Worm (Caenorhabditis elegans): ENCODE data around the gene C05E11.7.

C05E11.7 gene

ce11 chrX:4553491-4553890, 32.0 kb downstream of the C05E11.7 start:
- TF ChIP-seq nhr-11 (tag; optimal IDR thresholded peaks at IDR 0.05), result no peak
- peak in 1 of 2 experiments; percentile 11 for TF ChIP-seq mdl-1 (tag; optimal IDR thresholded peaks at IDR 0.05)
- TF ChIP-seq ama-1 (optimal IDR thresholded peaks at IDR 0.05), result no peak
- peak; percentile 72 for TF ChIP-seq lin-14 (GFP tag; optimal IDR thresholded peaks at IDR 0.05)
- TF ChIP-seq snu-23 (GFP tag; optimal IDR thresholded peaks at IDR 0.05), result peak; percentile 17
- no peak for TF ChIP-seq unc-86 (tag; optimal IDR thresholded peaks at IDR 0.05)
- peak in 1 of 2 experiments; percentile 40 for TF ChIP-seq lin-35 (GFP tag; optimal IDR thresholded peaks at IDR 0.05)
- peak; percentile 27 for TF ChIP-seq nhr-71 (tag; optimal IDR thresholded peaks at IDR 0.05)
- TF ChIP-seq nhr-85 (tag), result peak; percentile 88
- TF ChIP-seq ceh-90 (tag; optimal IDR thresholded peaks at IDR 0.05), result no peak
- no peak for TF ChIP-seq lin-39 (tag; optimal IDR thresholded peaks at IDR 0.05)
- peak; percentile 87 for TF ChIP-seq grh-1 (GFP tag; IDR thresholded peaks at IDR 0.05)
- peak; percentile 32 for TF ChIP-seq blmp-1 (tag; optimal IDR thresholded peaks at IDR 0.05)
- TF ChIP-seq lsy-2 (tag; optimal IDR thresholded peaks at IDR 0.05), result peak in 1 of 2 experiments; percentile 13
- no peak for TF ChIP-seq ets-5 (GFP tag; IDR thresholded peaks at IDR 0.05)
- TF ChIP-seq efl-1 (optimal IDR thresholded peaks at IDR 0.05), result no peak
- peak in 1 of 2 experiments; percentile 32 for TF ChIP-seq efl-1 (GFP tag; optimal IDR thresholded peaks at IDR 0.05 in 1 of 2)

ce11 chrX:4553033-4553432, 32.4 kb downstream of the C05E11.7 start:
- no peak for TF ChIP-seq C34B4.2 (tag; optimal IDR thresholded peaks at IDR 0.05)
- TF ChIP-seq efl-1 (optimal IDR thresholded peaks at IDR 0.05), result no peak
- no peak for TF ChIP-seq efl-1 (GFP tag; optimal IDR thresholded peaks at IDR 0.05 in 1 of 2)
- TF ChIP-seq fos-1 (tag; optimal IDR thresholded peaks at IDR 0.05), result no peak
- TF ChIP-seq swsn-7 (tag; optimal IDR thresholded peaks at IDR 0.05), result no peak
- TF ChIP-seq dsc-1 (tag; optimal IDR thresholded peaks at IDR 0.05), result no peak
- TF ChIP-seq hlh-4 (tag; optimal IDR thresholded peaks at IDR 0.05), result no peak
- no peak for TF ChIP-seq lin-14 (GFP tag; optimal IDR thresholded peaks at IDR 0.05)
- no peak for TF ChIP-seq ama-1 (optimal IDR thresholded peaks at IDR 0.05)
- no peak for TF ChIP-seq unc-86 (tag; optimal IDR thresholded peaks at IDR 0.05)
- no peak for TF ChIP-seq zag-1 (tag; optimal IDR thresholded peaks at IDR 0.05)
- no peak for TF ChIP-seq nhr-90 (tag; optimal IDR thresholded peaks at IDR 0.05; ENCODE audit: poor library complexity)

ce11 chrX:4550987-4551386, 34.5 kb downstream of the C05E11.7 start:
- TF ChIP-seq zip-4 (GFP tag; optimal IDR thresholded peaks at IDR 0.05), result no peak
- no peak for TF ChIP-seq hlh-4 (tag; optimal IDR thresholded peaks at IDR 0.05)
- peak in 1 of 2 experiments; percentile 30 for TF ChIP-seq lsy-2 (tag; optimal IDR thresholded peaks at IDR 0.05)
- TF ChIP-seq efl-1 (optimal IDR thresholded peaks at IDR 0.05), result no peak
- TF ChIP-seq efl-1 (GFP tag; optimal IDR thresholded peaks at IDR 0.05 in 1 of 2), result no peak
- no peak for TF ChIP-seq irx-1 (tag; optimal IDR thresholded peaks at IDR 0.05)
- no peak for TF ChIP-seq lin-39 (tag; optimal IDR thresholded peaks at IDR 0.05)
- peak; percentile 77 for TF ChIP-seq lin-14 (GFP tag; optimal IDR thresholded peaks at IDR 0.05)
- no peak for TF ChIP-seq unc-98 (GFP tag; IDR thresholded peaks at IDR 0.05)
- TF ChIP-seq nhr-20 (tag; optimal IDR thresholded peaks at IDR 0.05), result peak; percentile 52
- TF ChIP-seq lin-35 (GFP tag; optimal IDR thresholded peaks at IDR 0.05), result peak; percentile 3 to 52
- no peak for TF ChIP-seq zag-1 (tag; optimal IDR thresholded peaks at IDR 0.05)
- no peak for TF ChIP-seq nhr-77 (tag; optimal IDR thresholded peaks at IDR 0.05)
- no peak for TF ChIP-seq tbx-2 (tag; optimal IDR thresholded peaks at IDR 0.05)
- no peak for TF ChIP-seq hpl-2 (GFP tag; optimal IDR thresholded peaks at IDR 0.05)
- TF ChIP-seq elt-3 (tag; optimal IDR thresholded peaks at IDR 0.05), result peak; percentile 6 to 74 (median 33)
- TF ChIP-seq mep-1 (tag; optimal IDR thresholded peaks at IDR 0.05), result no peak
- TF ChIP-seq vab-15 (tag; optimal IDR thresholded peaks at IDR 0.05), result peak; percentile 28
- no peak for TF ChIP-seq dsc-1 (tag; optimal IDR thresholded peaks at IDR 0.05)
- no peak for TF ChIP-seq fkh-4 (tag; optimal IDR thresholded peaks at IDR 0.05; ENCODE audit: borderline replicate concordance)
- TF ChIP-seq blmp-1 (tag; optimal IDR thresholded peaks at IDR 0.05), result peak; percentile 94
- no peak for TF ChIP-seq nhr-237 (tag; optimal IDR thresholded peaks at IDR 0.05)
- TF ChIP-seq fkh-10 (GFP tag; optimal IDR thresholded peaks at IDR 0.05), result no peak
- peak; percentile 54; the same call in 1 of the 2 replicates for TF ChIP-seq grh-1 (GFP tag; IDR thresholded peaks at IDR 0.05)
- TF ChIP-seq C16A3.4 (tag; optimal IDR thresholded peaks at IDR 0.05), result peak; percentile 26
- TF ChIP-seq pax-3 (tag; optimal IDR thresholded peaks at IDR 0.05), result no peak
- TF ChIP-seq Y116A8C.19 (tag; optimal IDR thresholded peaks at IDR 0.05; ENCODE audit: borderline replicate concordance), result no peak
- TF ChIP-seq unc-86 (tag; optimal IDR thresholded peaks at IDR 0.05), result no peak
- TF ChIP-seq lin-15B (tag; optimal IDR thresholded peaks at IDR 0.05), result no peak
- TF ChIP-seq nhr-85 (tag), result peak; percentile 95
- TF ChIP-seq lir-3 (tag; optimal IDR thresholded peaks at IDR 0.05; ENCODE audit: poor library complexity), result no peak
- no peak for TF ChIP-seq C34B4.2 (tag; optimal IDR thresholded peaks at IDR 0.05)
- no peak for TF ChIP-seq nhr-19 (GFP tag; conservative IDR thresholded peaks at IDR 0.05)
- TF ChIP-seq sox-4 (tag; optimal IDR thresholded peaks at IDR 0.05), result no peak
- no peak for TF ChIP-seq aly-2 (tag; optimal IDR thresholded peaks at IDR 0.05)
- peak in 1 of 2 experiments; percentile 54 for TF ChIP-seq mdl-1 (tag; optimal IDR thresholded peaks at IDR 0.05)
- no peak for TF ChIP-seq egl-13 (tag; optimal IDR thresholded peaks at IDR 0.05)
- TF ChIP-seq fkh-8 (tag; optimal IDR thresholded peaks at IDR 0.05), result no peak
- TF ChIP-seq nhr-11 (tag; optimal IDR thresholded peaks at IDR 0.05), result no peak
